Fruit fly (Drosophila melanogaster) whole organism, wandering third instar larva: ENCODE results near the gene msk.

ENCODE experiments used
- Abd-B ChIP-seq: fragments of >200 bp; optimal IDR thresholded peaks from 2 replicates; lab custom pipeline; 2017; ENCODE audit warnings: missing biosample characterization, missing genetic modification characterization
- Dfd ChIP-seq: fragments of >200 bp; optimal IDR thresholded peaks from 2 replicates; lab custom pipeline; 2017; ENCODE audit warnings: missing biosample characterization, missing genetic modification characterization
- Myc ChIP-seq: fragments of >200 bp; optimal IDR thresholded peaks from 2 replicates; lab custom pipeline; 2017
- OdsH ChIP-seq: fragments of 200-800 bp; sonication (Bioruptor generic); optimal IDR thresholded peaks from 2 replicates; lab custom pipeline; 2016; ENCODE audit warnings: missing biosample characterization, mild to moderate bottlenecking, missing genetic modification characterization
- Rel ChIP-seq, 2 experiments: fragments of 200-800 bp; sonication (Bioruptor generic) in 1 of 2; optimal IDR thresholded peaks; 2 replicates in 1 of 2; 3 replicates in 1 of 2; lab custom pipeline; 2016 to 2019; ENCODE audit warnings: mild to moderate bottlenecking in 2 of 2, missing biosample characterization in 2 of 2, missing genetic modification characterization in 2 of 2, moderate library complexity in 1 of 2
- Sp1 ChIP-seq: fragments of 200-800 bp; sonication (Bioruptor generic); optimal IDR thresholded peaks from 3 replicates; lab custom pipeline; 2019; ENCODE audit warnings: missing biosample characterization, mild to moderate bottlenecking, missing genetic modification characterization, moderate library complexity
- Vsx2 ChIP-seq: fragments of 200-300, 225-300 bp; sonication (Bioruptor generic); optimal IDR thresholded peaks from 2 replicates; lab custom pipeline; 2018; ENCODE audit warnings: missing biosample characterization, missing genetic modification characterization; ENCODE audit not compliant: partially characterized antibody
- br ChIP-seq: fragments of 200-800 bp; sonication (Bioruptor generic); optimal IDR thresholded peaks from 2 replicates; lab custom pipeline; 2016; ENCODE audit warnings: missing biosample characterization, missing genetic modification characterization
- h ChIP-seq: fragments of 200-800 bp; sonication (Bioruptor generic); optimal IDR thresholded peaks from 3 replicates; lab custom pipeline; 2016; ENCODE audit warnings: missing biosample characterization, mild to moderate bottlenecking, missing genetic modification characterization
- jim ChIP-seq: fragments of 175-275, 200-325 bp; sonication (Bioruptor generic); optimal IDR thresholded peaks from 2 replicates; lab custom pipeline; 2016; ENCODE audit warnings: missing biosample characterization, mild to moderate bottlenecking, missing genetic modification characterization
- sage ChIP-seq: fragments of 200-800 bp; sonication (Bioruptor generic); optimal IDR thresholded peaks from 2 replicates; lab custom pipeline; 2016; ENCODE audit warnings: missing biosample characterization, mild to moderate bottlenecking, missing genetic modification characterization
- tai ChIP-seq: sonication (Bioruptor generic); optimal IDR thresholded peaks from 2 replicates; lab custom pipeline; 2016; ENCODE audit warnings: missing biosample characterization, missing genetic modification characterization

dm6 chr3L:8079598-8079997, 36.4 kb upstream of the msk start:
- TF ChIP-seq Abd-B (GFP tag; lab: Kevin White, UChicago) = no peak
- no peak for TF ChIP-seq Rel (GFP tag; optimal IDR thresholded peaks at IDR 0.05; lab: Kevin White, UChicago)
- no peak for TF ChIP-seq Rel (tag; optimal IDR thresholded peaks at IDR 0.05; lab: Kevin White, UChicago)
- no peak for TF ChIP-seq sage (GFP tag; lab: Kevin White, UChicago)
- TF ChIP-seq Sp1 (GFP tag; lab: Kevin White, UChicago) = no peak
- no peak for TF ChIP-seq tai (GFP tag; lab: Kevin White, UChicago)
- TF ChIP-seq Myc (lab: Kevin White, UChicago) = no peak
- TF ChIP-seq Vsx2 (GFP tag; lab: Kevin White, UChicago) = no peak
- TF ChIP-seq Dfd (GFP tag; lab: Kevin White, UChicago) = no peak
- TF ChIP-seq h (GFP tag; lab: Kevin White, UChicago) = no peak
- TF ChIP-seq OdsH (GFP tag; lab: Kevin White, UChicago) = no peak
- TF ChIP-seq br = no peak
- TF ChIP-seq jim (GFP tag; lab: Kevin White, UChicago) = no peak
